Worm (Caenorhabditis elegans): ENCODE data around the gene W09D6.1.
A peak's percentile ranks its signal among the peaks of the same experiment; 100 is the strongest.

DNA sequence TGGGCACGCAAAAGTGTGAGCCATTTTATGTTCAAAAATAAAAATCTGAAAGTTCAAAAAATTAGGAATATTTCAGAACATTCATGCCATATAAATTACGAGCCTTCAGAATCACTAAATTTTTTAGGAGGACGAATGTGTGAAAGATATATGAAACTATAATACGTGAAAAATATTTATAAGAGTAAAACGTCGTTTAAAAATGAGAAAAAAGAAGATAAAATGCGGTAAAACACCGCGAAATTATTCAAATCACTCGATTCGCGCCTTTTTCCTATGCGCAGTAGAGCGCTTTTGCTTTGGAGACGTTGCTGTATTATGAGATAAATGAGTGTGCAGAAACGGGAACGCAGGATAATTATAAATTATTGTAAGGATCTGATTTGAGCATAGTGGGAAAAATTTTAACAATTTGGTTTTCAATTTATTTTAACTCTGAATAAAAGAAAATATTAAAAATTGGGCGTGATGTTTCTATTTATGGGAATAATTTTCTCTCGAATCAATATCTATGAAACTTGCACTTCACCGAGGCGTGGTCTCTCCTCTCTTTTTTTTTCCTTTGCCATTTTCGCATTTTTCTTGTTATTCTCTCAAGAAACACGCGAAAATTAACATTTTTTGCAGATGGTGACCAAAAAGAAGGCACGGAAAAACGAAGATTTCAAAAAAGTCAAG lies 50.7 kb downstream of the W09D6.1 start, which contains the start of the genes sup-35 and Y48A6C.4:
- TF ChIP-seq atf-7 (tag; optimal IDR thresholded peaks at IDR 0.05) (no peak), D2030.7 (GFP tag; IDR thresholded peaks at IDR 0.05) (peak; percentile 92), pha-4 (tag; optimal IDR thresholded peaks at IDR 0.05) (peak; percentile 12), sdz-38 (tag; optimal IDR thresholded peaks at IDR 0.05) (no peak), efl-1 (GFP tag; optimal IDR thresholded peaks at IDR 0.05) (peak; percentile 94)
